Fruit fly (Drosophila melanogaster) whole organism, adult: Measurements from ENCODE around the gene LysB.
A peak's percentile ranks its signal among the peaks of the same experiment; 100 is the strongest.

Experiments
- CG11617 ChIP-seq: fragments of 200-800 bp; sonication (Bioruptor generic); optimal IDR thresholded peaks from 2 replicates; lab custom pipeline; 2017; ENCODE audit warnings: mild to moderate bottlenecking, missing biosample characterization, missing genetic modification reagents, missing genetic modification characterization
- CG12768 ChIP-seq: fragments of 200-800 bp; sonication (Bioruptor generic); optimal IDR thresholded peaks from 2 replicates; lab custom pipeline; 2017; ENCODE audit warnings: missing biosample characterization, missing genetic modification characterization, mild to moderate bottlenecking, moderate library complexity, missing genetic modification reagents
- CG1620 ChIP-seq: fragments of 200-800 bp; sonication (Bioruptor generic); optimal IDR thresholded peaks from 2 replicates; lab custom pipeline; 2016; ENCODE audit warnings: missing biosample characterization, missing genetic modification characterization
- CG7045 ChIP-seq: fragments of 200-800 bp; sonication (Bioruptor generic); optimal IDR thresholded peaks from 2 replicates; lab custom pipeline; 2017; ENCODE audit warnings: missing biosample characterization, mild to moderate bottlenecking, missing genetic modification characterization
- CG7101 ChIP-seq: fragments of 200-800 bp; sonication (Bioruptor generic); optimal IDR thresholded peaks from 2 replicates; lab custom pipeline; 2018; ENCODE audit warnings: missing biosample characterization, mild to moderate bottlenecking, missing genetic modification characterization, moderate library complexity
- Clk ChIP-seq: fragments of 200-800 bp; sonication (Bioruptor generic); optimal IDR thresholded peaks from 2 replicates; lab custom pipeline; 2017; ENCODE audit warnings: missing biosample characterization, missing genetic modification characterization
- Hr96 ChIP-seq: fragments of 200-800 bp; sonication (Bioruptor generic); optimal IDR thresholded peaks from 2 replicates; lab custom pipeline; 2016; ENCODE audit warnings: missing biosample characterization, missing genetic modification characterization
- cic ChIP-seq: fragments of 200-800 bp; sonication (Bioruptor generic); optimal IDR thresholded peaks from 2 replicates; lab custom pipeline; 2017; ENCODE audit warnings: missing biosample characterization, mild to moderate bottlenecking, missing genetic modification characterization, moderate library complexity
- cnc ChIP-seq, 2 experiments: fragments of >200 bp; optimal IDR thresholded peaks; 2 replicates each; lab custom pipeline; 2017
- kay ChIP-seq: fragments of 200-800 bp; sonication (Bioruptor generic); peaks from one replicate; lab custom pipeline; 2016; ENCODE audit warnings: missing biosample characterization, missing genetic modification characterization, borderline replicate concordance
- pad ChIP-seq: fragments of 200-800 bp; sonication (Bioruptor generic); optimal IDR thresholded peaks from 3 replicates; lab custom pipeline; 2017; ENCODE audit warnings: missing biosample characterization, missing genetic modification characterization, mild to moderate bottlenecking, moderate library complexity, missing genetic modification reagents

- peak; percentile 55 for TF ChIP-seq Hr96 (GFP tag; lab: Kevin White, UChicago)
- TF ChIP-seq pad (GFP tag; lab: Kevin White, UChicago), result no peak
- TF ChIP-seq cnc (optimal IDR thresholded peaks at IDR 0.05; lab: Kevin White, UChicago), result no peak
- TF ChIP-seq kay (GFP tag; lab: Kevin White, UChicago), result no peak
- no peak for TF ChIP-seq CG7101 (tag; lab: Kevin White, UChicago)
- TF ChIP-seq CG1620 (GFP tag; lab: Kevin White, UChicago), result peak; percentile 29
- no peak for TF ChIP-seq CG12768 (GFP tag; lab: Kevin White, UChicago)
- no peak for TF ChIP-seq CG11617 (GFP tag; lab: Kevin White, UChicago)
- TF ChIP-seq Clk, result no peak
- no peak for TF ChIP-seq cic (GFP tag; lab: Kevin White, UChicago)
- TF ChIP-seq CG7045 (GFP tag; lab: Kevin White, UChicago), result peak; percentile 5
Measured at dm6 chr3L:1247627-1248295, 40.6 kb downstream of the LysB start, which contains the start of the genes Psf1 and Sac1.
